Fruit fly (Drosophila melanogaster) whole organism, embryonic: ENCODE measurements around the gene msb1l.

Experiments
- Aef1 ChIP-seq: fragments of 200-800 bp; sonication (Bioruptor generic); IDR thresholded peaks from 3 replicates; pipeline ENCODE4 v1.3.6; 2022; ENCODE audit warnings: missing biosample characterization, missing genetic modification characterization
- Awh ChIP-seq: fragments of 200-800 bp; sonication (Bioruptor generic); IDR thresholded peaks from 2 replicates; pipeline ENCODE4, ENCODE4 v1.3.6; 2022; ENCODE audit warnings: missing biosample characterization, missing genetic modification characterization
- Bteb2 ChIP-seq: fragments of 200-800 bp; sonication (Bioruptor generic); optimal IDR thresholded peaks from 2 replicates; lab custom pipeline; 2016; ENCODE audit warnings: missing biosample characterization, missing genetic modification characterization
- CG10267 ChIP-seq: fragments of 200-800 bp; sonication (Bioruptor generic); optimal IDR thresholded peaks from 2 replicates; lab custom pipeline; 2018; ENCODE audit warnings: missing biosample characterization, mild to moderate bottlenecking, missing genetic modification characterization, moderate library complexity
- CG10274 ChIP-seq: fragments of 200-800 bp; sonication (Bioruptor generic); optimal IDR thresholded peaks from 3 replicates; lab custom pipeline; 2017; ENCODE audit warnings: missing biosample characterization, mild to moderate bottlenecking, missing genetic modification characterization
- CG10543 ChIP-seq: fragments of 200-800 bp; sonication (Bioruptor generic); optimal IDR thresholded peaks from 3 replicates; lab custom pipeline; 2017; ENCODE audit warnings: missing biosample characterization, mild to moderate bottlenecking, missing genetic modification characterization, moderate library complexity
- CG10565 ChIP-seq: fragments of 200-800 bp; sonication (Bioruptor generic); optimal IDR thresholded peaks from 3 replicates; lab custom pipeline; 2016; ENCODE audit warnings: missing biosample characterization, mild to moderate bottlenecking, missing genetic modification characterization
- CG10959 ChIP-seq: fragments of 200-800 bp; sonication (Bioruptor generic); IDR thresholded peaks from 2 replicates; pipeline ENCODE4 v1.3.6; 2022; ENCODE audit warnings: missing biosample characterization, missing genetic modification characterization
- CG12219 ChIP-seq: fragments of 200-800 bp; sonication (Bioruptor generic); optimal IDR thresholded peaks from 3 replicates; lab custom pipeline; 2018; ENCODE audit warnings: missing biosample characterization, mild to moderate bottlenecking, missing genetic modification characterization
- CG12236 ChIP-seq: fragments of 200-800 bp; sonication (Bioruptor generic); optimal IDR thresholded peaks from 2 replicates; lab custom pipeline; 2016; ENCODE audit warnings: missing biosample characterization, missing genetic modification characterization
- CG12744 ChIP-seq: fragments of 200-800 bp; sonication (Bioruptor generic); optimal IDR thresholded peaks from 2 replicates; lab custom pipeline; 2016; ENCODE audit warnings: missing biosample characterization, missing genetic modification characterization
- CG1647 ChIP-seq: fragments of 200-800 bp; sonication (Bioruptor generic); optimal IDR thresholded peaks from 3 replicates; lab custom pipeline; 2016; ENCODE audit warnings: missing biosample characterization, missing genetic modification characterization
- CG18764 ChIP-seq: fragments of 200-800 bp; sonication (Bioruptor generic); optimal IDR thresholded peaks from 3 replicates; lab custom pipeline; 2016; ENCODE audit warnings: missing biosample characterization, missing genetic modification characterization
- CG3281 ChIP-seq: fragments of 200-800 bp; sonication (Bioruptor generic); optimal IDR thresholded peaks from 3 replicates; lab custom pipeline; 2017; ENCODE audit warnings: missing biosample characterization, mild to moderate bottlenecking, missing genetic modification characterization
- CG3847 ChIP-seq: fragments of 200-800 bp; sonication (Bioruptor generic); IDR thresholded peaks from 2 replicates; pipeline ENCODE4 v1.3.6; 2022; ENCODE audit warnings: missing biosample characterization, missing genetic modification characterization
- CG42726 ChIP-seq: fragments of 200-800 bp; sonication (Bioruptor generic); IDR thresholded peaks from 2 replicates; pipeline ENCODE4 v1.3.6; 2022; ENCODE audit warnings: missing biosample characterization, missing genetic modification characterization; ENCODE audit not compliant: partially characterized antibody
- CG43689 ChIP-seq: fragments of 200-800 bp; sonication (Bioruptor generic); IDR thresholded peaks from 2 replicates; pipeline ENCODE4 v1.3.6; 2022; ENCODE audit warnings: missing biosample characterization, missing genetic modification characterization
- CG4617 ChIP-seq: fragments of 200-800 bp; sonication (Bioruptor generic); optimal IDR thresholded peaks from 3 replicates; lab custom pipeline; 2016; ENCODE audit warnings: missing biosample characterization, missing genetic modification characterization, borderline replicate concordance
- CG5953 ChIP-seq: fragments of 200-800 bp; sonication (Bioruptor generic); IDR thresholded peaks from 2 replicates; pipeline ENCODE4 v1.3.6; 2022; ENCODE audit warnings: missing biosample characterization, missing genetic modification characterization
- CG6813 ChIP-seq: fragments of 200-800 bp; sonication (Bioruptor generic); optimal IDR thresholded peaks from 2 replicates; lab custom pipeline; 2017; ENCODE audit warnings: missing biosample characterization, missing genetic modification characterization, mild to moderate bottlenecking, moderate library complexity, missing genetic modification reagents
- CG8388 ChIP-seq: fragments of 200-800 bp; sonication (Bioruptor generic); optimal IDR thresholded peaks from 2 replicates; lab custom pipeline; 2019; ENCODE audit warnings: missing biosample characterization, mild to moderate bottlenecking, missing genetic modification characterization, moderate library complexity
- CoRest ChIP-seq: fragments of 200-800 bp; sonication (Bioruptor generic); optimal IDR thresholded peaks from 3 replicates; lab custom pipeline; 2018; ENCODE audit warnings: missing biosample characterization, mild to moderate bottlenecking, missing genetic modification characterization, moderate library complexity
- Dip2 ChIP-seq: fragments of 200-800 bp; sonication (Bioruptor generic); IDR thresholded peaks from 2 replicates; pipeline ENCODE4 v1.3.6; 2022; ENCODE audit warnings: missing biosample characterization, missing genetic modification characterization
- Gsc ChIP-seq: fragments of 200-800 bp; sonication (Bioruptor generic); IDR thresholded peaks from 2 replicates; pipeline ENCODE4 v1.3.6; 2022; ENCODE audit warnings: missing biosample characterization, missing genetic modification characterization
- H2.0 ChIP-seq: fragments of 200-800 bp; sonication (Bioruptor generic); IDR thresholded peaks from 2 replicates; pipeline ENCODE4 v1.3.6; 2022; ENCODE audit warnings: missing biosample characterization, missing genetic modification characterization
- HLHmδ ChIP-seq: fragments of 200-800 bp; sonication (Bioruptor generic); optimal IDR thresholded peaks from 2 replicates; lab custom pipeline; 2018; ENCODE audit warnings: missing biosample characterization, mild to moderate bottlenecking, missing genetic modification characterization, moderate library complexity
- Max ChIP-seq: fragments of 200-800 bp; sonication (Bioruptor generic); optimal IDR thresholded peaks from 2 replicates; lab custom pipeline; 2016; ENCODE audit warnings: missing biosample characterization, mild to moderate bottlenecking, missing genetic modification characterization
- Opbp ChIP-seq: fragments of 200-800 bp; sonication (Bioruptor generic); IDR thresholded peaks from 3 replicates; pipeline ENCODE4 v1.3.6; 2022; ENCODE audit warnings: missing biosample characterization, missing genetic modification characterization; ENCODE audit not compliant: partially characterized antibody
- Poxn ChIP-seq: fragments of 200-800 bp; sonication (Bioruptor generic); IDR thresholded peaks from 2 replicates; pipeline ENCODE4 v1.3.6; 2022; ENCODE audit warnings: missing biosample characterization, missing genetic modification characterization
- Rx ChIP-seq: fragments of 200-800 bp; sonication (Bioruptor generic); IDR thresholded peaks from 2 replicates; pipeline ENCODE4 v1.3.6; 2022; ENCODE audit warnings: missing biosample characterization, missing genetic modification characterization
- ara ChIP-seq: fragments of 200-800 bp; sonication (Bioruptor generic); IDR thresholded peaks from 2 replicates; pipeline ENCODE4 v1.3.6; 2022; ENCODE audit warnings: missing biosample characterization, missing genetic modification characterization
- az2 ChIP-seq: fragments of 200-800 bp; sonication (Bioruptor generic); optimal IDR thresholded peaks from 3 replicates; lab custom pipeline; 2016; ENCODE audit warnings: missing biosample characterization, missing genetic modification characterization
- crc ChIP-seq: fragments of 200-800 bp; sonication (Bioruptor generic); optimal IDR thresholded peaks from 2 replicates; lab custom pipeline; 2016; ENCODE audit warnings: missing biosample characterization, missing genetic modification characterization
- crp ChIP-seq, 2 experiments: fragments of 200-800 bp; sonication (Bioruptor generic); optimal IDR thresholded peaks; 2 replicates in 1 of 2; 3 replicates in 1 of 2; lab custom pipeline; 2017; ENCODE audit warnings: missing biosample characterization in 2 of 2, missing genetic modification characterization in 2 of 2, mild to moderate bottlenecking in 1 of 2, moderate library complexity in 1 of 2
- fd3F ChIP-seq: fragments of 200-800 bp; sonication (Bioruptor generic); optimal IDR thresholded peaks from 2 replicates; lab custom pipeline; 2018; ENCODE audit warnings: missing biosample characterization, mild to moderate bottlenecking, missing genetic modification characterization, moderate library complexity
- gcm2 ChIP-seq: fragments of 200-800 bp; sonication (Bioruptor generic); optimal IDR thresholded peaks from 2 replicates; lab custom pipeline; 2016; ENCODE audit warnings: missing biosample characterization, missing genetic modification characterization
- ham ChIP-seq: fragments of 200-800 bp; sonication (Bioruptor generic); IDR thresholded peaks from 2 replicates; pipeline ENCODE4 v1.3.6; 2022; ENCODE audit warnings: missing biosample characterization, missing genetic modification characterization
- hb ChIP-seq: fragments of 200-800 bp; sonication (Bioruptor generic); IDR thresholded peaks from 3 replicates; pipeline ENCODE4 v1.3.6; 2022; ENCODE audit warnings: missing biosample characterization, missing genetic modification characterization; ENCODE audit not compliant: partially characterized antibody
- hkb ChIP-seq, 2 experiments: fragments of 200-800 bp in 1 of 2; fragments of >200 bp in 1 of 2; sonication (Bioruptor generic) in 1 of 2; IDR thresholded peaks in 1 of 2; optimal IDR thresholded peaks in 1 of 2; 2 replicates each; pipeline versions ENCODE4 v1.3.6 to Lab custom; 2017 to 2022; ENCODE audit warnings: missing biosample characterization in 1 of 2, missing genetic modification characterization in 1 of 2
- jigr1 ChIP-seq: fragments of 200-800 bp; sonication (Bioruptor generic); IDR thresholded peaks from 3 replicates; pipeline ENCODE4 v1.3.6; 2022; ENCODE audit warnings: missing biosample characterization, missing genetic modification characterization
- lab ChIP-seq: fragments of 200-800 bp; sonication (Bioruptor generic); optimal IDR thresholded peaks from 3 replicates; lab custom pipeline; 2017; ENCODE audit warnings: missing biosample characterization, missing genetic modification characterization, mild to moderate bottlenecking, moderate library complexity, missing genetic modification reagents
- nerfin-2 ChIP-seq: fragments of 200-800 bp; sonication (Bioruptor generic); IDR thresholded peaks from 2 replicates; pipeline ENCODE4 v1.3.6; 2022; ENCODE audit warnings: missing biosample characterization, missing genetic modification characterization; ENCODE audit not compliant: partially characterized antibody
- odd ChIP-seq: fragments of 200-800 bp; sonication (Bioruptor generic); optimal IDR thresholded peaks from 2 replicates; lab custom pipeline; 2017; ENCODE audit warnings: missing biosample characterization, mild to moderate bottlenecking, missing genetic modification characterization
- seq ChIP-seq: fragments of 200-800 bp; sonication (Bioruptor generic); IDR thresholded peaks from 2 replicates; pipeline ENCODE4 v1.3.6; 2022; ENCODE audit warnings: missing biosample characterization, missing genetic modification characterization
- sim ChIP-seq: fragments of 200-800 bp; sonication (Bioruptor generic); IDR thresholded peaks from 2 replicates; pipeline ENCODE4 v1.3.6; 2022; ENCODE audit warnings: missing biosample characterization, missing genetic modification characterization
- sug ChIP-seq: fragments of 200-800 bp; optimal IDR thresholded peaks from 2 replicates; lab custom pipeline; 2019; ENCODE audit warnings: missing biosample characterization, mild to moderate bottlenecking, missing genetic modification characterization, moderate library complexity
- tap ChIP-seq: fragments of 200-800 bp; optimal IDR thresholded peaks from 3 replicates; lab custom pipeline; 2019; ENCODE audit warnings: missing biosample characterization, mild to moderate bottlenecking, missing genetic modification characterization, moderate library complexity
- tgo ChIP-seq: fragments of 200-800 bp; sonication (Bioruptor generic); IDR thresholded peaks from 3 replicates; pipeline ENCODE4 v1.3.6; 2022; ENCODE audit warnings: missing biosample characterization, missing genetic modification characterization
- ttk ChIP-seq: fragments of 200-800 bp; sonication (Bioruptor generic); IDR thresholded peaks from 2 replicates; pipeline ENCODE4 v2.1.2; 2022; ENCODE audit warnings: missing biosample characterization, missing genetic modification characterization
- twi ChIP-seq: fragments of 200-800 bp; optimal IDR thresholded peaks from 2 replicates; lab custom pipeline; 2019; ENCODE audit warnings: missing biosample characterization, mild to moderate bottlenecking, missing genetic modification characterization, moderate library complexity

The msb1l gene

DNA sequence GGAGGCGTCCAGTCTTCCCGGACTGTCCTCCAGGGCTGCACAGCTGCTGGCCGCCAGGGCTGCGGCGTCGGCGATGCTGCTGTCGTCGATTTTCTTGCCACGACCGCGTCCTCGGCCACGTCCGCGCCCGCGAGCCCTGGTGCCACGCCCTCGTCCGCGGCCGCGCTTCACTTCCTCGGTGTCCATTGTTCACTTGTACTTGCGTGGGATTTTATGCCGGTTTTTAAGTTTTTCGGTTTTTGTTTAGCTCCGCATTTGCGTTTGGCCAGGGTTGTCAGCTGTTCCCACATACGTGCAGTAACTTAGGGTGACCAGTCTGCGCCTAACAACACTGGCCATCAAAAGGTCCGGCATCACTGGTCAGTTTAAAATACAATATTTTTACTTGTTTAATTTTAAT lies 4.7 kb downstream of the msb1l start, which contains the start of gene Hakai (continued):
- TF ChIP-seq odd (no peak), ttk (GFP tag; lab: Robert Waterston, UW) (no peak), CG10267 (peak; percentile 94), ara (no peak), tap (tag; lab: Kevin White, UChicago) (no peak), nerfin-2 (peak; percentile 33; the same call in 1 of the 2 replicates), Rx (GFP tag; lab: Robert Waterston, UW) (peak; percentile 32), hb (GFP tag; lab: Robert Waterston, UW) (0 out of 3 replicates have a peak, but pooled peaks have one; percentile 25), CG12744 (GFP tag; lab: Kevin White, UChicago) (peak; percentile 2), CG10959 (GFP tag; lab: Robert Waterston, UW) (no peak), CG3281 (GFP tag; lab: Kevin White, UChicago) (peak; percentile 73), seq (peak; percentile 30; the same call in 1 of the 2 replicates), CG12219 (no peak), CG3847 (GFP tag; lab: Robert Waterston, UW) (peak; percentile 89), CG10565 (no peak), ham (no peak), CG4617 (peak; percentile 93), CG10543 (GFP tag; lab: Kevin White, UChicago) (peak; percentile 30), Bteb2 (GFP tag; lab: Kevin White, UChicago) (peak; percentile 40), CG6813 (peak; percentile 35), Aef1 (0 out of 3 replicates have a peak, but pooled peaks have one; percentile 45), CG5953 (GFP tag; lab: Robert Waterston, UW) (no peak), fd3F (GFP tag; lab: Kevin White, UChicago) (peak; percentile 10), CG10274 (GFP tag; lab: Kevin White, UChicago) (no peak), tgo (peak; percentile 25; the same call in 1 of the 3 replicates), Opbp (GFP tag; lab: Robert Waterston, UW) (0 out of 3 replicates have a peak, but pooled peaks have one; percentile 20), sim (no peak), crp (GFP tag; optimal IDR thresholded peaks at IDR 0.05; lab: Kevin White, UChicago) (peak in 1 of 2 experiments; percentile 72), Awh (GFP tag; lab: Robert Waterston, UW) (no peak), twi (peak; percentile 32), crc (GFP tag; lab: Kevin White, UChicago) (peak; percentile 41), H2.0 (GFP tag; lab: Robert Waterston, UW) (peak; percentile 39; the same call in 1 of the 2 replicates), CG43689 (GFP tag; lab: Robert Waterston, UW) (no peak), az2 (GFP tag; lab: Kevin White, UChicago) (peak; percentile 51), Max (GFP tag; lab: Kevin White, UChicago) (peak; percentile 46), lab (peak; percentile 59), CG42726 (no peak), CG12236 (GFP tag; lab: Kevin White, UChicago) (no peak), CoRest (tag; lab: Kevin White, UChicago) (peak; percentile 74), gcm2 (GFP tag; lab: Kevin White, UChicago) (no peak), Gsc (GFP tag; lab: Robert Waterston, UW) (no peak), jigr1 (no peak), sug (peak; percentile 63), CG1647 (GFP tag; lab: Kevin White, UChicago) (peak; percentile 72), Dip2 (GFP tag; lab: Robert Waterston, UW) (no peak), HLHmδ (GFP tag; lab: Kevin White, UChicago) (no peak), CG18764 (peak; percentile 45), Poxn (GFP tag; lab: Robert Waterston, UW) (peak; percentile 36; the same call in 1 of the 2 replicates), hkb (optimal IDR thresholded peaks at IDR 0.05; lab: Kevin White, UChicago) (no peak), hkb (GFP tag; IDR thresholded peaks at IDR 0.05; lab: Robert Waterston, UW) (peak; percentile 58), CG8388 (GFP tag; lab: Kevin White, UChicago) (peak; percentile 37)
